Fruit fly (Drosophila melanogaster) whole organism: ENCODE data around the gene srl.

Source experiments
- pan ChIP-seq: fragments of >200 bp; optimal IDR thresholded peaks from 2 replicates; lab custom pipeline; 2017
- psq ChIP-seq: fragments of >200 bp; optimal IDR thresholded peaks from 2 replicates; lab custom pipeline; 2017

- no peak for TF ChIP-seq psq (lab: Kevin White, UChicago)
- no peak for TF ChIP-seq pan (lab: Kevin White, UChicago)
These were observed 46.9 kb upstream of the srl start for dm6 chr3R:4476004-4476403.
